Worm (Caenorhabditis elegans): ENCODE data around the gene thk-1.
"Not testable (repeated sequence)": the region's sequence is repeated elsewhere in the genome, so short reads cannot be mapped to it uniquely, and the experiment has no call there.

thk-1 gene

ce11 chrIV:10281482-10281881, at the start of gene thk-1:
Gene thk-1, minus strand, starts transcription at chrIV:10281582.
- no peak for TF ChIP-seq unc-62 (GFP tag; optimal IDR thresholded peaks at IDR 0.05)

ce11 chrIV:10330962-10331361, 49.6 kb upstream of the thk-1 start:
- no peak for TF ChIP-seq unc-62 (GFP tag; optimal IDR thresholded peaks at IDR 0.05)

- not testable (repeated sequence) for TF ChIP-seq unc-62 (GFP tag; optimal IDR thresholded peaks at IDR 0.05)
Measured at ce11 chrIV:10322650-10323049, 41.3 kb upstream of the thk-1 start, which contains the start of gene R09E10.1. Gene R09E10.1, minus strand, starts transcription at chrIV:10322750.

- TF ChIP-seq unc-62 (GFP tag; optimal IDR thresholded peaks at IDR 0.05): no peak
Measured at ce11 chrIV:10318199-10318598, 36.8 kb upstream of the thk-1 start, which contains the start of gene R09E10.2. Gene R09E10.2, minus strand, starts transcription at chrIV:10318299.

ce11 chrIV:10313565-10313964, 32.2 kb upstream of the thk-1 start, which contains the start of gene acs-18:
Gene acs-18, minus strand, starts transcription at chrIV:10313665.
- no peak for TF ChIP-seq unc-62 (GFP tag; optimal IDR thresholded peaks at IDR 0.05)

DNA sequence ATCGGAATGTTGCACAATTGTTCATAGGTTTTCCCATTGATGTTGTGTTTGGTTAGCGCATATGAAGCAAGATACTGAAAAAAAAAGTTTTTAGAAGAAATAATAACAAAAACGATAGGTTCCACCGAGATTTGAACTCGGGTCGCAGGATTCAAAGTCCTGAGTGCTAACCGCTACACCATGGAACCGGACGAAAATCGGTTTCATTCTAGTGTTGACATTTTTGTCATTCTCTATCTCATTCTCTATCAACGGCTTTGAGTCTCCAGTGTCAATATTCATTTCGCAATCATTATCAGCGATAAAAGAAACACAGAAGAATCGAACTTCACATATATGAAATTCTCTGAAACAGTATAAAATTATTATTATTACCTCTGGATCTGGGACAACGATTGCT, 29.7 kb upstream of the thk-1 start:
- no peak for TF ChIP-seq unc-62 (GFP tag; optimal IDR thresholded peaks at IDR 0.05)

DNA sequence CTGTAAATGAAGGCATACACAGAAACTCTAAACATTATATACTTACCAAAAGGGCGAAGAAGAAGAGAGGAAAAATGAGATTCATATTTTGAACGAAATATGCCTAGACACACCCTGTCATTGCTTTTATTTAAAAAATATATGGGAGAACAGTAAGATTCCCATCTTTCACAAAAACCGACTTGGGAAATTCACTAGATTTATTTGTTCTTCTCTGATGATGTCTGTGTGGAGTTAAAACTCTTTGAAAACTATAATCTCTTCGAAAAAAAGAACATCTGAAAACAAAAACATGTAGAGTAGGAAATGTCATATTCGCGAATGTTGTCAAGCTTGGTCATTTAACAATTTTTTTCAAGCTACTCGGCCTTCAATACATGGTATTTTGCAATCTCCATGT, 28.9 kb upstream of the thk-1 start, which contains the start of gene R09E10.8:
TSS of gene R09E10.8 (minus strand) at position 101 of the 400 bp plus-strand sequence.
- no peak for TF ChIP-seq unc-62 (GFP tag; optimal IDR thresholded peaks at IDR 0.05)

DNA sequence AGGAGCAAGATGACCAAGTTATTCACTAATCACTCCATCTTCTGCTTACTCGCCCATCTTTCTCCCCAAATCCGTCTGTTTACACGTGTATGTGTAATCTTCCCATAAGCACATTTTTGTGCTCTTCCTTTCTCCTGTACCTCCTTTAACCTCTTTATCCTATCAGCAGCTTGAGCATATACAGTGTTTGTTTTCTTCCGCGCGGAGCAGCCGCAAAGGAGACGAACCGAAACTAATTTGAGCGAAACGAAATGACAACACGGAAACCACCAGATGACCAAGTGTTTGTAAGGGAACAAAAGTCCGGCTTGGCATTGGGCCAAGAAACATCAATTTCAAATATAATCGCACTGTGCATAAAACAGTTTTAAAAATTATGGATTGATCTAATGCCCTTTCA, 23.0 kb upstream of the thk-1 start:
- TF ChIP-seq unc-62 (GFP tag; optimal IDR thresholded peaks at IDR 0.05): no peak

DNA sequence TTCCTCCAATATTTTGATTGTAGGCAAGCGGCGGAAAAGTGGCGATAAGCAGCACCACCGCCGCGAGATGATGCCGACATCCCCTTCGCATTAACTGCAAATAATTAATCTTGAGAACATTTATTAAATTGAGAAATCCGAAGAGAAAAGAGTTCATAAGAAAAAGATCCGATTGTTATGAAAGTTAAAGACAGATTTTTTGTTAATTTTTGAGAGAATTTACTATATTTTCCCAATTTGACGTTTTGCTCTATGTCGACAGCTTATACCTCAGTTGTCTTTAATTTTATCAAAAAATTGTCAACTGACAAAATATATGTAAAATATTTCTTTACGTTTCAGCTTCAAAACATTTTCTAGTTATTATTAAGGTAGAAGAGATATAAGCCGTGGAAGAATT, 20.8 kb upstream of the thk-1 start, which contains the start of gene R09E10.5:
TSS of gene R09E10.5 (minus strand) at position 101 of the 400 bp plus-strand sequence.
- TF ChIP-seq unc-62 (GFP tag; optimal IDR thresholded peaks at IDR 0.05): no peak

DNA sequence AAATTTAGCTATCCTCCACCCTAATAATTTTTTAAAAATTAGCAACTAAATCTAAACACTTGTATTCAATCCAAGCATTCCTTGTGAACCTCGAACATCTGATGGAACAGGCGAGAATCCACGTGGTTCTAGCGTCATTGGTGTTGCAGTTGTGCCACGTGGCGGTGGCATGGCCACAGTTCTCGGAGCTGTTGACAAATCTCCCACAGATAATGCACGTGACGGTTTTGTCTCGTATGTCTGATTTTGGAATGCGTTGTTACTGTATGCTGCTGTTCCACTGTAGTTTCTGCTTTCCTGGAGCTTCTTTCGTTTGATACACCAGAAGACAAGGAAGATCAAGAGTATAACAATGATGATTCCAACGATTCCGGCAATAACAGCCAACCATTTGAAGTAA, 14.7 kb upstream of the thk-1 start:
- no peak for TF ChIP-seq unc-62 (GFP tag; optimal IDR thresholded peaks at IDR 0.05)

ce11 chrIV:10295084-10295483, 13.7 kb upstream of the thk-1 start, which contains the start of gene R09E10.13:
Gene R09E10.13, minus strand, starts transcription at chrIV:10295144.
- TF ChIP-seq unc-62 (GFP tag; optimal IDR thresholded peaks at IDR 0.05): no peak

- no peak for TF ChIP-seq unc-62 (GFP tag; optimal IDR thresholded peaks at IDR 0.05)
Measured at ce11 chrIV:10294030-10294429, 12.6 kb upstream of the thk-1 start, which contains the start of gene R09E10.6. Gene R09E10.6, minus strand, starts transcription at chrIV:10294130.

DNA sequence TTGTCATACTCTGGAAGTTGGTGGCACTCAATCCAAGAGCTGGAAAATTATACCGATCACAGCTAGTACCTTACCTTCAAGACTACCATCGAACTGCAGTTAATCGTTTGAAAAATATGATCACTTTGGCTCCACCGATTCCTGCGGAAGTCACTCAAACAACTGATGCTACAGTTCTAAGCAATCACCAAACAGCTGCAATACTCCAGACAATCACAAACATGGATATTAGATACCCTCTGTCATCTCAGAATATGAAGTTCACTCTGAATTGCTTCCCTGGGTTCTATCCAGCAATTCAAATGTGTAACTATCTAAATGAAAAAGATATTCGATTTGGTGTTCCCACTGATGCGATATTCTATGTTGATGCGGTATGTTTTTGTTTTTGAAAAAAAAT, 7.2 kb upstream of the thk-1 start:
- no peak for TF ChIP-seq unc-62 (GFP tag; optimal IDR thresholded peaks at IDR 0.05)

DNA sequence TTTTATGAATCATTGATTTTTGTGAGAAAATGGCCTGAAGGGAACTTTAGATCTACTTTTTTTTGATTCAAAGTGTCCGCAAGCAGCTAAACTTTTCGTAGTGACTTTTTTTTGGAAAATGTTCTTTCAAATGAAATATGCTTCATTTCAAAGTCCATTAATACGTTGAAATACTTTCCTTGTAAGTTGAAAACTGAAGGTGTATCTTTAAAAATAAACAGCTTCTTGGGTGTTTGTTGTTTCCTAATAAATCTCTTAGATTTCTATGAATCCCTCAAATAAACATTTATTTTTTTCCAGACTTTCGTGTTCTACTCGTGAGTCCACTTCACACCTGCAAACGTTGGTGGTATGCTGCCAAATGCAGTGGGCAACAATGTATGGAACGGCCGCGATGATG, 5.3 kb upstream of the thk-1 start, which contains the start of gene ebax-1:
TSS of gene ebax-1 (plus strand) at position 301 of the 400 bp plus-strand sequence.
- no peak for TF ChIP-seq unc-62 (GFP tag; optimal IDR thresholded peaks at IDR 0.05)

- no peak for TF ChIP-seq unc-62 (GFP tag; optimal IDR thresholded peaks at IDR 0.05)
Measured at ce11 chrIV:10285328-10285727, 3.9 kb upstream of the thk-1 start.

- TF ChIP-seq unc-62 (GFP tag; optimal IDR thresholded peaks at IDR 0.05): no peak
Measured at ce11 chrIV:10284194-10284910, 3.0 kb upstream of the thk-1 start, which contains the start of gene rad-51. Gene rad-51, minus strand, starts transcription at chrIV:10284244.

DNA sequence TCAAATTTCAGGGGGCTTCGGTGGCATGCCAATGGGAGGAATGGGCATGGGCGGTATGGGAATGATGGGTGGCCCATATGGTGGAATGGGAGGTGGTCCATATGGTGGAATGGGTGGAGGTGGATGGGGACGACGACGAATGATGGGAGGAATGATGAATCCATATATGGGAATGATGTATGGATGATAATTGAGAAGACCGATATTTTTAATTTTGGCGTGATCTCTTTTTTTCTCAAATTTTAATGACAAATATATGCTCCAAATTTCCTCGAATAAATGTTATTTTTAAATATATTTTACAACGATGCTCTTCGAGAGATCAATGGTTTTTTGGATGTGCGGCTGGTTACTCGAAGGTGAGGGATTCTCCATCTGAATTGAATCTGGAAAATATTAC, 3.7 kb downstream of the thk-1 start, which contains the start of gene Y43C5A.4:
TSS of gene Y43C5A.4 (plus strand) at position 301 of the 400 bp plus-strand sequence.
- TF ChIP-seq unc-62 (GFP tag; optimal IDR thresholded peaks at IDR 0.05): no peak

All from whole organism, dauer.